Worm (Caenorhabditis elegans) whole organism, young adult: ENCODE data around the gene M110.7.

ENCODE experiments used
- B0019.2 ChIP-seq: fragments of 200-800 bp; sonication (Bioruptor generic); conservative IDR thresholded peaks from 2 replicates; pipeline ENCODE4 v1.3.6; 2022; ENCODE audit warnings: missing genetic modification reagents, missing genetic modification characterization, missing compliant biosample characterization
- B0336.3 ChIP-seq: fragments of 200-800 bp; sonication (Bioruptor generic); IDR thresholded peaks from 2 replicates; pipeline ENCODE4 v1.3.6; 2022; ENCODE audit warnings: missing genetic modification characterization, missing compliant biosample characterization
- F10E7.11 ChIP-seq: sonication (generic microtip); optimal IDR thresholded peaks from 2 replicates; lab custom pipeline; 2017; ENCODE audit warnings: mild to moderate bottlenecking, missing genetic modification characterization, moderate library complexity, missing compliant biosample characterization
- F23B12.7 ChIP-seq: sonication (generic microtip); optimal IDR thresholded peaks from 2 replicates; lab custom pipeline; 2017; ENCODE audit warnings: missing genetic modification characterization, mild to moderate bottlenecking, missing compliant biosample characterization, antibody characterized with exemption, moderate library complexity; ENCODE audit not compliant: insufficient read depth
- F33H1.4 ChIP-seq: fragments of 200-800 bp; sonication (Bioruptor generic); IDR thresholded peaks from 2 replicates; pipeline ENCODE4 v1.3.6; 2022; ENCODE audit warnings: missing genetic modification reagents, missing genetic modification characterization, missing compliant biosample characterization
- F49E8.2 ChIP-seq: sonication (generic microtip); optimal IDR thresholded peaks from 3 replicates; lab custom pipeline; 2017; ENCODE audit warnings: missing genetic modification characterization, mild to moderate bottlenecking, missing compliant biosample characterization, antibody characterized with exemption, moderate library complexity; ENCODE audit not compliant: insufficient read depth
- F57C9.4 ChIP-seq: sonication (generic microtip); optimal IDR thresholded peaks from 2 replicates; lab custom pipeline; 2017; ENCODE audit warnings: mild to moderate bottlenecking, missing genetic modification characterization, missing compliant biosample characterization
- K12H6.12 ChIP-seq: fragments of 200-800 bp; sonication (Bioruptor generic); optimal IDR thresholded peaks from 2 replicates; lab custom pipeline; 2018; ENCODE audit warnings: mild to moderate bottlenecking, missing genetic modification characterization, missing compliant biosample characterization
- T07F8.4 ChIP-seq: sonication (generic microtip); optimal IDR thresholded peaks from 2 replicates; lab custom pipeline; 2016; ENCODE audit warnings: mild to moderate bottlenecking, missing genetic modification characterization, moderate library complexity, missing compliant biosample characterization
- T26A5.8 ChIP-seq: sonication (generic microtip); optimal IDR thresholded peaks from 2 replicates; lab custom pipeline; 2016; ENCODE audit warnings: missing genetic modification characterization, missing compliant biosample characterization
- Y56A3A.18 ChIP-seq: fragments of 200-800 bp; sonication (Bioruptor generic); IDR thresholded peaks from 2 replicates; pipeline ENCODE4 v1.3.6; 2022; ENCODE audit warnings: missing genetic modification reagents, missing genetic modification characterization, missing compliant biosample characterization
- Y95B8A.8 ChIP-seq: fragments of 200-800 bp; sonication (Bioruptor generic); IDR thresholded peaks from 2 replicates; pipeline ENCODE4 v1.3.6; 2022; ENCODE audit warnings: missing genetic modification reagents, missing genetic modification characterization, missing compliant biosample characterization
- ZK185.1 ChIP-seq: sonication (generic microtip); optimal IDR thresholded peaks from 2 replicates; lab custom pipeline; 2016; ENCODE audit warnings: mild to moderate bottlenecking, missing genetic modification characterization, missing compliant biosample characterization; ENCODE audit not compliant: poor library complexity, severe bottlenecking
- akir-1 ChIP-seq: fragments of 200-800 bp; sonication (Bioruptor generic); optimal IDR thresholded peaks from 2 replicates; lab custom pipeline; 2018; ENCODE audit warnings: mild to moderate bottlenecking, missing genetic modification characterization, moderate library complexity, missing compliant biosample characterization
- atf-7 ChIP-seq: sonication (generic microtip); optimal IDR thresholded peaks from 2 replicates; lab custom pipeline; 2017; ENCODE audit warnings: mild to moderate bottlenecking, missing genetic modification characterization, missing compliant biosample characterization
- attf-3 ChIP-seq: fragments of 200-800 bp; sonication (Bioruptor generic); conservative IDR thresholded peaks from 2 replicates; pipeline ENCODE4 v1.3.6; 2022; ENCODE audit warnings: missing genetic modification reagents, missing genetic modification characterization, missing compliant biosample characterization
- ceh-91 ChIP-seq: fragments of 200-800 bp; sonication (Bioruptor generic); IDR thresholded peaks from 2 replicates; pipeline ENCODE4 v1.3.6; 2022; ENCODE audit warnings: missing genetic modification reagents, missing genetic modification characterization, missing compliant biosample characterization
- die-1 ChIP-seq: sonication (generic microtip); optimal IDR thresholded peaks from 2 replicates; lab custom pipeline; 2016; ENCODE audit warnings: missing genotype, mild to moderate bottlenecking, missing genetic modification characterization, missing compliant biosample characterization
- egl-44 ChIP-seq: fragments of 200-800 bp; sonication (Bioruptor generic); IDR thresholded peaks from 2 replicates; pipeline ENCODE4 v1.3.6; 2022; ENCODE audit warnings: missing genetic modification reagents, missing genetic modification characterization, missing compliant biosample characterization
- ekl-4 ChIP-seq: fragments of 200-800 bp; sonication (Bioruptor generic); IDR thresholded peaks from 2 replicates; pipeline ENCODE4 v1.3.6; 2022; ENCODE audit warnings: missing genetic modification reagents, missing genetic modification characterization, missing compliant biosample characterization
- ets-4 ChIP-seq: fragments of 200-800 bp; sonication (Bioruptor generic); optimal IDR thresholded peaks from 2 replicates; lab custom pipeline; 2018; ENCODE audit warnings: mild to moderate bottlenecking, missing genetic modification characterization, missing compliant biosample characterization
- him-1 ChIP-seq: sonication (generic microtip); optimal IDR thresholded peaks from 2 replicates; lab custom pipeline; 2016; ENCODE audit warnings: missing genotype, missing genetic modification reagents, missing genetic modification characterization, missing compliant biosample characterization
- hmg-1.2 ChIP-seq: fragments of 200-800 bp; sonication (Bioruptor generic); IDR thresholded peaks from 2 replicates; pipeline ENCODE4 v1.3.6; 2022; ENCODE audit warnings: missing genetic modification reagents, missing genetic modification characterization, missing compliant biosample characterization
- hmg-20 ChIP-seq: fragments of 200-800 bp; sonication (Bioruptor generic); IDR thresholded peaks from 2 replicates; pipeline ENCODE4 v1.3.6; 2022; ENCODE audit warnings: missing genetic modification reagents, missing genetic modification characterization, missing compliant biosample characterization
- lin-35 ChIP-seq, 3 experiments: fragments of 150-350 bp in 2 of 3; sonication (generic microtip) in 1 of 3; optimal IDR thresholded peaks; 2 replicates each; lab custom pipeline; 2014 to 2018; ENCODE audit warnings: missing biosample characterization in 3 of 3, missing genetic modification characterization in 3 of 3, missing genetic modification reagents in 3 of 3
- lin-54 ChIP-seq: fragments of 200-800 bp; sonication (Bioruptor generic); optimal IDR thresholded peaks from 2 replicates; lab custom pipeline; 2018; ENCODE audit warnings: mild to moderate bottlenecking, missing genetic modification characterization, missing compliant biosample characterization
- lsl-1 ChIP-seq: fragments of 200-800 bp; sonication (Bioruptor generic); optimal IDR thresholded peaks from 2 replicates; lab custom pipeline; 2018; ENCODE audit warnings: mild to moderate bottlenecking, missing genetic modification characterization, moderate library complexity, missing compliant biosample characterization
- madf-10 ChIP-seq: sonication (generic microtip); optimal IDR thresholded peaks from 2 replicates; lab custom pipeline; 2016; ENCODE audit warnings: mild to moderate bottlenecking, missing genetic modification characterization, missing compliant biosample characterization
- madf-3 ChIP-seq: fragments of 200-800 bp; sonication (Bioruptor generic); IDR thresholded peaks from 2 replicates; pipeline ENCODE4 v1.3.6; 2022; ENCODE audit warnings: missing genetic modification reagents, missing genetic modification characterization, missing compliant biosample characterization
- madf-6 ChIP-seq: fragments of 200-800 bp; sonication (Bioruptor generic); IDR thresholded peaks from 2 replicates; pipeline ENCODE4 v1.3.6; 2022; ENCODE audit warnings: missing genetic modification reagents, missing genetic modification characterization, missing compliant biosample characterization
- madf-8 ChIP-seq: fragments of 200-800 bp; sonication (Bioruptor generic); conservative IDR thresholded peaks from 2 replicates; pipeline ENCODE4 v1.3.6; 2022; ENCODE audit warnings: missing genetic modification reagents, missing genetic modification characterization, missing compliant biosample characterization
- mel-28 ChIP-seq: sonication (generic microtip); optimal IDR thresholded peaks from 2 replicates; lab custom pipeline; 2016; ENCODE audit warnings: borderline replicate concordance, mild to moderate bottlenecking, missing genetic modification characterization, missing compliant biosample characterization
- nfya-1 ChIP-seq: sonication (generic microtip); optimal IDR thresholded peaks from 2 replicates; lab custom pipeline; 2017; ENCODE audit warnings: antibody characterized with exemption, missing compliant biosample characterization, missing genetic modification characterization, borderline replicate concordance; ENCODE audit not compliant: insufficient read depth
- nfyb-1 ChIP-seq: fragments of 200-800 bp; sonication (Bioruptor generic); IDR thresholded peaks from 2 replicates; pipeline ENCODE4 v1.3.6; 2022; ENCODE audit warnings: missing genetic modification reagents, missing genetic modification characterization, missing compliant biosample characterization
- nhr-179 ChIP-seq: sonication (generic microtip); optimal IDR thresholded peaks from 2 replicates; lab custom pipeline; 2016; ENCODE audit warnings: mild to moderate bottlenecking, missing genetic modification characterization, missing compliant biosample characterization
- nhr-80 ChIP-seq: sonication (generic microtip); optimal IDR thresholded peaks from 2 replicates; lab custom pipeline; 2016; ENCODE audit warnings: missing genetic modification characterization, missing compliant biosample characterization
- pbrm-1 ChIP-seq: fragments of 200-800 bp; sonication (Bioruptor generic); IDR thresholded peaks from 2 replicates; pipeline ENCODE4 v1.3.6; 2022; ENCODE audit warnings: missing genetic modification reagents, missing genetic modification characterization, missing compliant biosample characterization
- rpc-1 ChIP-seq, 2 experiments: fragments of 150-350 bp in 1 of 2; sonication (generic microtip) in 1 of 2; optimal IDR thresholded peaks; 2 replicates each; lab custom pipeline; 2014 to 2018; ENCODE audit warnings: missing biosample characterization in 1 of 2, missing genetic modification characterization in 1 of 2, missing genetic modification reagents in 1 of 2, missing genotype in 1 of 2
- snpc-1.3 ChIP-seq: sonication (generic microtip); optimal IDR thresholded peaks from 2 replicates; lab custom pipeline; 2017; ENCODE audit warnings: missing genetic modification characterization, mild to moderate bottlenecking, missing compliant biosample characterization, antibody characterized with exemption, moderate library complexity, missing genotype, missing genetic modification reagents; ENCODE audit not compliant: insufficient read depth
- sptf-2 ChIP-seq: fragments of 200-800 bp; sonication (Bioruptor generic); optimal IDR thresholded peaks from 2 replicates; lab custom pipeline; 2018; ENCODE audit warnings: mild to moderate bottlenecking, missing genetic modification characterization, missing compliant biosample characterization
- tbp1 ChIP-seq: fragments of 200-800 bp; sonication (Bioruptor generic); optimal IDR thresholded peaks from 2 replicates; lab custom pipeline; 2018; ENCODE audit warnings: mild to moderate bottlenecking, missing genetic modification characterization, missing compliant biosample characterization
- tlf-1 ChIP-seq: fragments of 200-800 bp; sonication (Bioruptor generic); optimal IDR thresholded peaks from 2 replicates; lab custom pipeline; 2018; ENCODE audit warnings: mild to moderate bottlenecking, missing genetic modification characterization, missing compliant biosample characterization
- unc-130 ChIP-seq: sonication (generic microtip); optimal IDR thresholded peaks from 2 replicates; lab custom pipeline; 2016; ENCODE audit warnings: missing genetic modification reagents, missing genetic modification characterization, missing compliant biosample characterization
- unc-62 ChIP-seq: fragments of 150-350 bp; optimal IDR thresholded peaks from 2 replicates; lab custom pipeline; 2014; ENCODE audit warnings: missing biosample characterization, missing genetic modification reagents, missing genetic modification characterization
- zfh-2 ChIP-seq: fragments of 200-800 bp; sonication (Bioruptor generic); conservative IDR thresholded peaks from 2 replicates; pipeline ENCODE4 v1.3.6; 2022; ENCODE audit warnings: missing genetic modification reagents, missing genetic modification characterization, missing compliant biosample characterization
- ztf-18 ChIP-seq: sonication (generic microtip); optimal IDR thresholded peaks from 2 replicates; lab custom pipeline; 2016; ENCODE audit warnings: missing genotype, mild to moderate bottlenecking, missing genetic modification characterization, missing compliant biosample characterization
- ztf-3 ChIP-seq: fragments of 200-800 bp; sonication (Bioruptor generic); optimal IDR thresholded peaks from 2 replicates; lab custom pipeline; 2018; ENCODE audit warnings: mild to moderate bottlenecking, missing genetic modification characterization, missing compliant biosample characterization

M110.7 gene

DNA sequence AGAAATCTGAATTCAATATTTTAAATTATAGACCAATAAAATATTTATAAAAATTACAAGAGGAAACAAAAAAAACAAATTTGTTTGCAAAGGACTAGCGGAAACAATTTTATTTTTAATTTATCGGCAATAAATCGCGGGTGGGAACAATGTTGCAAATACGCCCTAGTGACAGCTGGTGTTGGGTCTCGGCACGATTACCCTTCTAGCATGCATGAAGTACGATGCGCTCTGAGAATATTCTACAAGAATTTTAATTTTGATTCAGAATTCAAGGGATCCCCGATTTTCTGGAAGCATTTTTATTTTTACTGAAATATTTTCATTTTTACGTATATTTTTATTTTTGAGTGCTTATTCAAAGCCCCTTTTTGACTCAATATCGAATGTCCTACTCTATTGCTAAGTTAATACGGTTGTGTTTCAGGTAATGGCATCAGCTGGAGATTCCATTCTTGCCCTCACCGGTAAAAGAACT is 47.5 kb upstream of the M110.7 start, which contains the start of the genes mig-5 and cct-1 (continued):
- TF ChIP-seq lin-54 (GFP tag; lab: Kevin White, UChicago) (peak; percentile 90), tbp1 (peak; percentile 72), nfya-1 (tag; lab: Kevin White, UChicago) (no peak), lsl-1 (GFP tag; lab: Kevin White, UChicago) (peak; percentile 79), rpc-1 (optimal IDR thresholded peaks at IDR 0.05; lab: Kevin White, UChicago) (peak; percentile 41), rpc-1 (tag; optimal IDR thresholded peaks at IDR 0.05; lab: Kevin White, UChicago) (no peak), B0336.3 (GFP tag; lab: Robert Waterston, UW) (peak; percentile 79), pbrm-1 (GFP tag; lab: Robert Waterston, UW) (peak; percentile 94), T26A5.8 (tag; lab: Kevin White, UChicago) (no peak), madf-10 (tag; lab: Kevin White, UChicago) (peak; percentile 86), madf-8 (GFP tag; lab: Robert Waterston, UW) (peak; percentile 71), madf-3 (GFP tag; lab: Robert Waterston, UW) (peak; percentile 83; the same call in 1 of the 2 replicates), Y56A3A.18 (peak; percentile 86; the same call in 1 of the 2 replicates), ekl-4 (GFP tag; lab: Robert Waterston, UW) (peak; percentile 91), mel-28 (no peak), atf-7 (tag; lab: Kevin White, UChicago) (peak; percentile 73), attf-3 (GFP tag; lab: Robert Waterston, UW) (peak; percentile 79), nfyb-1 (GFP tag; lab: Robert Waterston, UW) (peak; percentile 96), F23B12.7 (peak; percentile 83), nhr-80 (tag; lab: Kevin White, UChicago) (peak; percentile 62), snpc-1.3 (tag; lab: Kevin White, UChicago) (peak; percentile 62), ztf-18 (tag; lab: Kevin White, UChicago) (peak; percentile 77), tlf-1 (GFP tag; lab: Kevin White, UChicago) (peak; percentile 84), ztf-3 (GFP tag; lab: Kevin White, UChicago) (peak; percentile 27), hmg-1.2 (GFP tag; lab: Robert Waterston, UW) (peak; percentile 75), unc-62 (no peak), F33H1.4 (GFP tag; lab: Robert Waterston, UW) (peak; percentile 100), ceh-91 (GFP tag; lab: Robert Waterston, UW) (peak; percentile 87), F49E8.2 (tag; lab: Kevin White, UChicago) (peak; percentile 70), T07F8.4 (tag; lab: Kevin White, UChicago) (peak; percentile 9), akir-1 (no peak), ZK185.1 (tag; lab: Kevin White, UChicago) (peak; percentile 96), sptf-2 (GFP tag; lab: Kevin White, UChicago) (no peak), F57C9.4 (tag; lab: Kevin White, UChicago) (no peak), die-1 (peak; percentile 30), F10E7.11 (no peak), K12H6.12 (peak; percentile 77), madf-6 (peak; percentile 85), unc-130 (GFP tag; lab: Kevin White, UChicago) (peak; percentile 67), B0019.2 (GFP tag; lab: Robert Waterston, UW) (0 out of 2 replicates have a peak, but pooled peaks have one; percentile 22), nhr-179 (tag; lab: Kevin White, UChicago) (no peak), egl-44 (GFP tag; lab: Robert Waterston, UW) (no peak), zfh-2 (GFP tag; lab: Robert Waterston, UW) (no peak), hmg-20 (GFP tag; lab: Robert Waterston, UW) (peak; percentile 73; the same call in 1 of the 2 replicates), Y95B8A.8 (GFP tag; lab: Robert Waterston, UW) (peak; percentile 74; the same call in 1 of the 2 replicates), ets-4 (GFP tag; lab: Kevin White, UChicago) (no peak), lin-35 (GFP tag; optimal IDR thresholded peaks at IDR 0.05; lab: Kevin White, UChicago) (peak in 2 of 3 experiments; percentile 77 to 92), him-1 (peak; percentile 54)
